Worm (Caenorhabditis elegans) whole organism, early embryonic: ENCODE measurements around the gene sdz-37.

Experiments
- ama-1 ChIP-seq: fragments of 150-350 bp; optimal IDR thresholded peaks from 2 replicates; lab custom pipeline; 2014
- ets-7 ChIP-seq: sonication (generic microtip); optimal IDR thresholded peaks from 2 replicates; lab custom pipeline; 2016; ENCODE audit warnings: missing genotype, missing genetic modification characterization, missing compliant biosample characterization
- hmbx-1 ChIP-seq: sonication (generic microtip); optimal IDR thresholded peaks from 2 replicates; lab custom pipeline; 2016; ENCODE audit warnings: mild to moderate bottlenecking, missing genetic modification characterization, missing compliant biosample characterization
- hnd-1 ChIP-seq: sonication (generic microtip); optimal IDR thresholded peaks from 2 replicates; lab custom pipeline; 2016; ENCODE audit warnings: missing genetic modification characterization, missing compliant biosample characterization
- sea-1 ChIP-seq: fragments of 200-800 bp; sonication (Bioruptor generic); conservative IDR thresholded peaks from 2 replicates; pipeline ENCODE4 v1.3.6; 2022; ENCODE audit warnings: missing genetic modification characterization, missing compliant biosample characterization

- TF ChIP-seq hmbx-1, result no peak
- no peak for TF ChIP-seq sea-1
- no peak for TF ChIP-seq ets-7 (tag; lab: Kevin White, UChicago)
- TF ChIP-seq ama-1, result no peak
- no peak for TF ChIP-seq hnd-1
Observed at ce11 chrII:10446300-10446699, 18.4 kb upstream of the sdz-37 start.
